Worm (Caenorhabditis elegans) whole organism, L4/young adult: ENCODE measurements around the gene rars-1.

ENCODE experiments used
- dao-5 ChIP-seq: sonication (generic microtip); optimal IDR thresholded peaks from 2 replicates; lab custom pipeline; 2016; ENCODE audit warnings: missing genotype, missing genetic modification characterization, moderate library complexity, missing compliant biosample characterization
- him-1 ChIP-seq: sonication (generic microtip); optimal IDR thresholded peaks from 2 replicates; lab custom pipeline; 2016; ENCODE audit warnings: missing genotype, missing genetic modification reagents, missing genetic modification characterization, missing compliant biosample characterization

DNA sequence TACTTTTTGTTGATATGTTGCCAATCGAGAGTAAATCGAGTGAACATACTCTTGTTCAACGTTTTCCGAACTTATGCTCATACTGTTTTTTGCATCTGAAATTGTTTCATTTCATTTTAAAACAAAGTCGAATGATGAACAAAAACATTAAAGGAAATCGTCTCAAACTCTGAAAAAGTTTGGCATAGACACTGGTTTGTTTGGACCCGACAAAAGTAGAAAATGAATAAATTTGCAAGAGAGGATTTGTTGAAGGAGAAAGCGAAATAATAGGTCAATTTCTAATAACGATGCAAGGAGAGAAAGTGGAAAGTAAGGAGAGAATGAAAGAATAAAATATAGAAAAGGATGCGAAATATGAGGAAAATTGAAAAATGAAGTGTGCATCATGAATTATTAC is 42.3 kb downstream of the rars-1 start, which contains the start of gene C35D10.12:
- TF ChIP-seq dao-5, result no peak
- no peak for TF ChIP-seq him-1 (tag; lab: Kevin White, UChicago)
